Fruit fly (Drosophila melanogaster): Measurements from ENCODE around the gene CG42394.

The CG42394 gene

DNA sequence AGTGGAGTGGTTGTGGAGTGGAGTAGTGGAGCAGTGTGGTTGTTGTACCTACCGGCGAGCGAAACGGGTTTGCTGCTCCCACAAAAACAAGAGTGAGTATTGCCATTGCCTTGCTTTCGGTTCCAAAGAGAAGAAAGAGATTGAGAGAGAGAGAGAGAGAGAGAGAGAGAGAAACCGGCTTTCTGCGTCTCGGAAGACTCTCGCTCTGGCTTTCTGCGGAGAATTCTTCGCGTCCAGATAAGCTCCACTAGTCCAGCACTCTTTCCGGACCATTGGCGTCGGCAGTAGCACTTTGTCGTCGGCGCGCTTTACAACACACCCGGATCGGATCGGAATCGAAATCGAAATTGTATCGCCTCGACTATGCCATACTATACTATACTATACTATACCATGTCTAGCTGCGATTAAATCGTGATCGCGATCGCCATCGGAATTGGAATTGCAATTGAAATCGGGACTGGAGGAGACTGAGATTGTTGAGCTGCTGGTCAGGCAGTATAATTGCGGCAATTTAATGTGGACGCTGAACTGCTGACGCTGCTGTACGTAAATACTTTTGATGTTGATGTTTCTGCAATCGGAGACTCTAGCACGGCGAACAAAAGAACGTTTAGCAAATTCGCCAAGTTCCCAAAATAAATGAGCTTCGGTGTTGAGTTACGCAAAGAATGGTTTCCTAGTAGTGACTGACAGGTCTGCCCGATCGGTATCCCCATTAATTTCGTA, 22.7 kb upstream of the CG42394 start, which contains the start of gene Cad86C (continued):
- TF ChIP-seq wek (GFP tag; optimal IDR thresholded peaks at IDR 0.05): no peak
- TF ChIP-seq tgo (GFP tag; IDR thresholded peaks at IDR 0.05): no peak
- no peak for TF ChIP-seq CG12659 (GFP tag; optimal IDR thresholded peaks at IDR 0.05)
- no peak for TF ChIP-seq Hey (tag; optimal IDR thresholded peaks at IDR 0.05)

dm6 chr3R:10828688-10829087, 20.9 kb upstream of the CG42394 start:
- TF ChIP-seq CG15514 (GFP tag; optimal IDR thresholded peaks at IDR 0.05) (no peak), lmd (GFP tag; IDR thresholded peaks at IDR 0.05) (no peak), CG2129 (GFP tag; IDR thresholded peaks at IDR 0.05; ENCODE audit: partially characterized antibody) (no peak), twi (tag; optimal IDR thresholded peaks at IDR 0.05) (no peak), tna (GFP tag; IDR thresholded peaks at IDR 0.05; ENCODE audit: partially characterized antibody) (0 out of 2 replicates have a peak, but pooled peaks have one; percentile 14), ken (GFP tag; IDR thresholded peaks at IDR 0.05) (no peak), CG3847 (GFP tag; IDR thresholded peaks at IDR 0.05) (no peak), chinmo (GFP tag; IDR thresholded peaks at IDR 0.05; ENCODE audit: partially characterized antibody) (0 out of 4 replicates have a peak, but pooled peaks have one; percentile 26), vfl (GFP tag; optimal IDR thresholded peaks at IDR 0.05) (no peak), HLH4C (GFP tag; IDR thresholded peaks at IDR 0.05; ENCODE audit: partially characterized antibody) (0 out of 3 replicates have a peak, but pooled peaks have one; percentile 21), CG4707 (GFP tag; optimal IDR thresholded peaks at IDR 0.05) (no peak), CG14667 (GFP tag; IDR thresholded peaks at IDR 0.05) (no peak), ap (GFP tag; IDR thresholded peaks at IDR 0.05) (no peak), pzg (GFP tag; optimal IDR thresholded peaks at IDR 0.05) (no peak), CG13894 (tag; optimal IDR thresholded peaks at IDR 0.05) (no peak), Gug (GFP tag; IDR thresholded peaks at IDR 0.05) (no peak), CG11085 (GFP tag; IDR thresholded peaks at IDR 0.05) (no peak), bab2 (GFP tag; optimal IDR thresholded peaks at IDR 0.05) (no peak), CG4360 (GFP tag; IDR thresholded peaks at IDR 0.05) (0 out of 2 replicates have a peak, but pooled peaks have one; percentile 21), Bdp1 (GFP tag; optimal IDR thresholded peaks at IDR 0.05) (no peak), grau (tag; optimal IDR thresholded peaks at IDR 0.05) (no peak), unc-4 (GFP tag; IDR thresholded peaks at IDR 0.05; ENCODE audit: partially characterized antibody) (no peak), CG9727 (GFP tag; optimal IDR thresholded peaks at IDR 0.05) (no peak), dan (GFP tag; IDR thresholded peaks at IDR 0.05) (no peak), Hr39 (optimal IDR thresholded peaks at IDR 0.05) (no peak)

- TF ChIP-seq Rfx (GFP tag; IDR thresholded peaks at IDR 0.05): no peak
- TF ChIP-seq bsh (GFP tag; optimal IDR thresholded peaks at IDR 0.05): peak in 1 of 2 experiments; percentile 40
- peak; percentile 11 for TF ChIP-seq nom (GFP tag; optimal IDR thresholded peaks at IDR 0.05)
Observed at dm6 chr3R:10829746-10830145, 19.9 kb upstream of the CG42394 start.

DNA sequence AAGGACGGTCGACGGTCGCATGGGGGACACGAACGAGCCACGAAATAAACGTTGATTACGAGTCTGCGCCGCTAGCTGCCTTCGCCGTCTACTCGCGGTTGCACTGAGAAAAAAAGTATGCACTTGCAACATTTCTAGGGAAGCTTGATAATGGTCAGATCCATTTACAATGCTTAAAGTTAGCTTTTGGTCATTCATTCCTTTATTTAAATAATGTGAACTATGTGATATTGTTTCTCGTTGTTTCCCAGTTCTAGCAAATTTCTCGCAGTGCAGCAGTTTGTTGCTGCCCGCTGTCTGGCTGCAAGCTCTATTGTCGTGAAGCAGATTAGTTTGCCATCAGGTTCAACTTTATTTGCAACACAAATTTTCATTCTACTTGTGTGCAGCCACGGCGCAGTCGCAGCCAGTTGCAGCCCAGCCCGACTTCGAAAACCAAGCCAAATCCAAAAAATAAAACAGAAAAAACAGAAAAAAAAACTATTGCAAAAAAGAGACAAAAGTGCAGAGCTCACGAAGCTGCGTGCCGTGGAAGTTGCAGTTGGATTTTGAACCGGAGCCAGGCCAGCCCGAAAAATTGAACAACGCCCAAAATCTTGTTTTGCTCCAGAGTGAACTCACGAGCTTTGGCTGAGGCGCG, 17.0 kb upstream of the CG42394 start:
- no peak for TF ChIP-seq disco-r (GFP tag; optimal IDR thresholded peaks at IDR 0.05)
- peak; percentile 40; the same call in 1 of the 2 replicates for TF ChIP-seq HLH3B (GFP tag; IDR thresholded peaks at IDR 0.05)
- no peak for TF ChIP-seq CG1792 (GFP tag; optimal IDR thresholded peaks at IDR 0.05)
- no peak for TF ChIP-seq crc (GFP tag; optimal IDR thresholded peaks at IDR 0.05)
- no peak for TF ChIP-seq CG10209 (GFP tag; optimal IDR thresholded peaks at IDR 0.05)
- TF ChIP-seq h (optimal IDR thresholded peaks at IDR 0.05): no peak
- TF ChIP-seq CG8388 (GFP tag; optimal IDR thresholded peaks at IDR 0.05): no peak
- no peak for TF ChIP-seq CG1832 (GFP tag; optimal IDR thresholded peaks at IDR 0.05)
- no peak for TF ChIP-seq pzg (GFP tag; optimal IDR thresholded peaks at IDR 0.05)
- peak; percentile 38; the same call in 1 of the 2 replicates for TF ChIP-seq ara (GFP tag; IDR thresholded peaks at IDR 0.05)
- TF ChIP-seq CG3281 (GFP tag; optimal IDR thresholded peaks at IDR 0.05): no peak
- no peak for TF ChIP-seq fd102C (GFP tag; optimal IDR thresholded peaks at IDR 0.05)
- TF ChIP-seq dysf (GFP tag; IDR thresholded peaks at IDR 0.05): 0 out of 3 replicates have a peak, but pooled peaks have one; percentile 40
- no peak for TF ChIP-seq CG11247 (GFP tag; IDR thresholded peaks at IDR 0.05)
- peak in 1 of 2 experiments; percentile 10 for TF ChIP-seq chif (GFP tag; optimal IDR thresholded peaks at IDR 0.05)

All from whole organism, embryonic.